Worm (Caenorhabditis elegans) whole organism, mixed stage, embryonic: ENCODE measurements around the gene F08H9.4.

Experiments
- blmp-1 ChIP-seq: fragments of 150-350 bp; optimal IDR thresholded peaks from 2 replicates; lab custom pipeline; 2014; ENCODE audit warnings: missing biosample characterization, missing genetic modification characterization
- elt-3 ChIP-seq: fragments of 150-350 bp; optimal IDR thresholded peaks from 2 replicates; lab custom pipeline; 2014; ENCODE audit warnings: missing biosample characterization, missing genetic modification characterization
- snpc-4 ChIP-seq: fragments of 150-350 bp; optimal IDR thresholded peaks from 2 replicates; lab custom pipeline; 2014; ENCODE audit warnings: missing biosample characterization, missing genetic modification characterization
- unc-62 ChIP-seq: fragments of 150-350 bp; optimal IDR thresholded peaks from 2 replicates; lab custom pipeline; 2014; ENCODE audit warnings: missing biosample characterization, missing genetic modification reagents, missing genetic modification characterization

DNA sequence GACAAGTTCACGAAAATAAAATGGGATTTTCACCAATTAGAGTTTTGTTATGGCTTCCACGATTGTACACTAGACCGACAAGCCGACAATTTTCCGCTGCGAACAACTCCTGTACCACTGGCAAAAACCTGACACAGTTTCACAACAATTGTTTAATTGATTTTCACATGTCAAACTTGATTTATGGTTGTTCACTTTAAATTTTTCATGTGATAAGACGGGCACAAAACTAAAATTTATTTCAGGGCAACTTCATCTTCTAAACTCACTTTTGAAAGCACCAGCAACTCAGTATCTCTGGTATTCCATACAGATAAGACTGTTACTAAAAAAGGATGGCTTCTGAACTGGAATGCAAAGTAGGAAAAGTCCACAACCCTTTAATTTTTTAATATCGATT is 17.2 kb upstream of the F08H9.4 start, which contains the start of gene R02D5.7:
- TF ChIP-seq unc-62 (GFP tag; lab: Kevin White, UChicago) (no peak), blmp-1 (tag; lab: Kevin White, UChicago) (no peak), elt-3 (tag; lab: Kevin White, UChicago) (no peak), snpc-4 (no peak)
